Fruit fly (Drosophila melanogaster): ENCODE data around the gene rdgB.

rdgB gene

dm6 chrX:13755152-13755557 lies 7.4 kb upstream of the rdgB start, which contains the start of gene Pdcd4 (continued):
- TF ChIP-seq Poxn (GFP tag; IDR thresholded peaks at IDR 0.05) (no peak), org-1 (GFP tag; optimal IDR thresholded peaks at IDR 0.05) (no peak), gcm2 (GFP tag; optimal IDR thresholded peaks at IDR 0.05) (no peak), sr (GFP tag; IDR thresholded peaks at IDR 0.05) (0 out of 3 replicates have a peak, but pooled peaks have one; percentile 9), CG6765 (GFP tag; optimal IDR thresholded peaks at IDR 0.05) (no peak), CG8089 (GFP tag; optimal IDR thresholded peaks at IDR 0.05) (no peak), pho (GFP tag; optimal IDR thresholded peaks at IDR 0.05) (no peak), CG15073 (GFP tag; optimal IDR thresholded peaks at IDR 0.05) (no peak), da (GFP tag; optimal IDR thresholded peaks at IDR 0.05) (no peak), CG18619 (GFP tag; optimal IDR thresholded peaks at IDR 0.05) (no peak), stc (GFP tag; IDR thresholded peaks at IDR 0.05) (no peak), prd (optimal IDR thresholded peaks at IDR 0.05) (no peak), prd (GFP tag; IDR thresholded peaks at IDR 0.05) (no peak), cg (GFP tag; optimal IDR thresholded peaks at IDR 0.05) (peak; percentile 47), BEAF-32 (GFP tag; optimal IDR thresholded peaks at IDR 0.05) (peak; percentile 16), Bgb (GFP tag; IDR thresholded peaks at IDR 0.05; ENCODE audit: partially characterized antibody) (peak; percentile 44; the same call in 1 of the 2 replicates), Hey (tag; optimal IDR thresholded peaks at IDR 0.05) (no peak), sob (GFP tag; IDR thresholded peaks at IDR 0.05) (no peak; the same call in 1 of the 2 replicates), zf30C (GFP tag; optimal IDR thresholded peaks at IDR 0.05) (no peak), Nf-YC (tag; optimal IDR thresholded peaks at IDR 0.05) (peak; percentile 0), sc (optimal IDR thresholded peaks at IDR 0.05) (no peak), sc (GFP tag; optimal IDR thresholded peaks at IDR 0.05) (no peak), pum (GFP tag; optimal IDR thresholded peaks at IDR 0.05) (no peak), Antp (GFP tag; optimal IDR thresholded peaks at IDR 0.05) (peak; percentile 30), CG14014 (GFP tag; IDR thresholded peaks at IDR 0.05) (no peak), sqz (GFP tag; optimal IDR thresholded peaks at IDR 0.05) (peak; percentile 55), BtbVII (GFP tag; optimal IDR thresholded peaks at IDR 0.05) (peak; percentile 16), jumu (GFP tag; optimal IDR thresholded peaks at IDR 0.05) (no peak), CG8944 (GFP tag; optimal IDR thresholded peaks at IDR 0.05) (no peak), bigmax (GFP tag; optimal IDR thresholded peaks at IDR 0.05) (peak; percentile 1), CG1602 (GFP tag; optimal IDR thresholded peaks at IDR 0.05) (no peak), Doc2 (GFP tag; IDR thresholded peaks at IDR 0.05) (no peak), Pdp1 (GFP tag; optimal IDR thresholded peaks at IDR 0.05) (peak in 1 of 2 experiments; percentile 32), slou (GFP tag; optimal IDR thresholded peaks at IDR 0.05) (no peak), CG18599 (GFP tag; optimal IDR thresholded peaks at IDR 0.05) (no peak), ken (GFP tag; IDR thresholded peaks at IDR 0.05) (peak; percentile 46; the same call in 1 of the 3 replicates), p53 (GFP tag; optimal IDR thresholded peaks at IDR 0.05) (no peak), CG12299 (tag; optimal IDR thresholded peaks at IDR 0.05) (peak; percentile 38), nmo (GFP tag; optimal IDR thresholded peaks at IDR 0.05) (peak; percentile 19), ash1 (GFP tag; optimal IDR thresholded peaks at IDR 0.05) (no peak), hbn (GFP tag; IDR thresholded peaks at IDR 0.05; ENCODE audit: partially characterized antibody) (no peak), dan (GFP tag; IDR thresholded peaks at IDR 0.05) (no peak), fu2 (GFP tag; optimal IDR thresholded peaks at IDR 0.05) (no peak), Tbp (GFP tag; optimal IDR thresholded peaks at IDR 0.05) (peak; percentile 87), CG31441 (GFP tag; IDR thresholded peaks at IDR 0.05) (no peak), Lim3 (GFP tag; IDR thresholded peaks at IDR 0.05) (no peak), CG7745 (tag; optimal IDR thresholded peaks at IDR 0.05) (no peak), slbo (GFP tag; IDR thresholded peaks at IDR 0.05) (no peak), Hr39 (optimal IDR thresholded peaks at IDR 0.05) (no peak), CG9437 (GFP tag; optimal IDR thresholded peaks at IDR 0.05) (no peak), CG17829 (tag; optimal IDR thresholded peaks at IDR 0.05) (peak; percentile 21), D (optimal IDR thresholded peaks at IDR 0.05) (no peak), D (GFP tag; optimal IDR thresholded peaks at IDR 0.05) (no peak)
